Worm (Caenorhabditis elegans) whole organism, mixed stage, embryonic: Measurements from ENCODE around the gene egl-43.

Experiments
- M03D4.4 ChIP-seq: sonication (generic microtip); optimal IDR thresholded peaks from 2 replicates; lab custom pipeline; 2017; ENCODE audit warnings: mild to moderate bottlenecking, missing genetic modification characterization, missing compliant biosample characterization
- bed-3 ChIP-seq: fragments of 200-800 bp; sonication (Bioruptor generic); optimal IDR thresholded peaks from 3 replicates; lab custom pipeline; 2018; ENCODE audit warnings: mild to moderate bottlenecking, missing genetic modification characterization, moderate library complexity, missing compliant biosample characterization
- blmp-1 ChIP-seq: fragments of 150-350 bp; optimal IDR thresholded peaks from 2 replicates; lab custom pipeline; 2014; ENCODE audit warnings: missing biosample characterization, missing genetic modification characterization
- ceh-39 ChIP-seq: fragments of 150-350 bp; optimal IDR thresholded peaks from 2 replicates; lab custom pipeline; 2014; ENCODE audit warnings: missing biosample characterization, missing genetic modification characterization
- ceh-43 ChIP-seq: fragments of 200-800 bp; sonication (Bioruptor generic); optimal IDR thresholded peaks from 2 replicates; lab custom pipeline; 2018; ENCODE audit warnings: mild to moderate bottlenecking, missing genetic modification characterization, moderate library complexity, missing compliant biosample characterization
- ceh-83 ChIP-seq: fragments of 200-800 bp; sonication (Bioruptor generic); optimal IDR thresholded peaks from 2 replicates; lab custom pipeline; 2018; ENCODE audit warnings: mild to moderate bottlenecking, missing genetic modification characterization, missing compliant biosample characterization
- ces-1 ChIP-seq: fragments of 150-350 bp; optimal IDR thresholded peaks from 2 replicates; lab custom pipeline; 2014; ENCODE audit warnings: missing biosample characterization, missing genetic modification reagents, missing genetic modification characterization
- cnd-1 ChIP-seq: fragments of 200-800 bp; sonication (Bioruptor generic); optimal IDR thresholded peaks from 2 replicates; lab custom pipeline; 2018; ENCODE audit warnings: mild to moderate bottlenecking, missing genetic modification characterization, missing compliant biosample characterization
- drap-1 ChIP-seq: fragments of 200-800 bp; sonication (Bioruptor generic); optimal IDR thresholded peaks from 3 replicates; lab custom pipeline; 2018; ENCODE audit warnings: mild to moderate bottlenecking, missing genetic modification characterization, missing compliant biosample characterization
- elt-3 ChIP-seq: fragments of 150-350 bp; optimal IDR thresholded peaks from 2 replicates; lab custom pipeline; 2014; ENCODE audit warnings: missing biosample characterization, missing genetic modification characterization
- flh-1 ChIP-seq: fragments of 200-800 bp; sonication (Bioruptor generic); optimal IDR thresholded peaks from 2 replicates; lab custom pipeline; 2018; ENCODE audit warnings: mild to moderate bottlenecking, missing genetic modification characterization, moderate library complexity, missing compliant biosample characterization
- ham-2 ChIP-seq: fragments of 200-800 bp; sonication (Bioruptor generic); optimal IDR thresholded peaks from 2 replicates; lab custom pipeline; 2018; ENCODE audit warnings: mild to moderate bottlenecking, missing genetic modification characterization, missing compliant biosample characterization
- hlh-1 ChIP-seq: fragments of 150-350 bp; optimal IDR thresholded peaks from 2 replicates; lab custom pipeline; 2014; ENCODE audit warnings: missing biosample characterization, missing genetic modification reagents, missing genetic modification characterization
- lin-13 ChIP-seq: fragments of 150-350 bp; optimal IDR thresholded peaks from 2 replicates; lab custom pipeline; 2014; ENCODE audit warnings: missing biosample characterization, missing genetic modification characterization
- lin-32 ChIP-seq: fragments of 200-800 bp; sonication (Bioruptor generic); optimal IDR thresholded peaks from 2 replicates; lab custom pipeline; 2018; ENCODE audit warnings: mild to moderate bottlenecking, missing genetic modification characterization, missing compliant biosample characterization
- mab-5 ChIP-seq: fragments of 150-350 bp; optimal IDR thresholded peaks from 2 replicates; lab custom pipeline; 2014; ENCODE audit warnings: missing biosample characterization, missing genetic modification characterization
- mep-1 ChIP-seq: fragments of 150-350 bp; optimal IDR thresholded peaks from 2 replicates; lab custom pipeline; 2017; ENCODE audit warnings: missing biosample characterization, missing genetic modification reagents, missing genetic modification characterization, inconsistent platforms
- nhr-12 ChIP-seq: fragments of 150-350 bp; optimal IDR thresholded peaks from 2 replicates; lab custom pipeline; 2014; ENCODE audit warnings: missing biosample characterization, missing genetic modification characterization
- nhr-2 ChIP-seq: fragments of 150-350 bp; optimal IDR thresholded peaks from 2 replicates; lab custom pipeline; 2014; ENCODE audit warnings: missing biosample characterization, missing genetic modification characterization
- nhr-237 ChIP-seq: fragments of 150-350 bp; optimal IDR thresholded peaks from 2 replicates; lab custom pipeline; 2014; ENCODE audit warnings: missing biosample characterization, missing genetic modification characterization
- nhr-28 ChIP-seq: fragments of 150-350 bp; optimal IDR thresholded peaks from 2 replicates; lab custom pipeline; 2014; ENCODE audit warnings: missing biosample characterization, missing genetic modification characterization
- nhr-76 ChIP-seq: sonication (generic microtip); optimal IDR thresholded peaks from 2 replicates; lab custom pipeline; 2017; ENCODE audit warnings: missing biosample characterization, missing genetic modification characterization
- pha-4 ChIP-seq: fragments of 150-350 bp; optimal IDR thresholded peaks from 2 replicates; lab custom pipeline; 2018; ENCODE audit warnings: missing biosample characterization, missing genetic modification reagents, missing genetic modification characterization
- sem-2 ChIP-seq: fragments of 200-800 bp; sonication (Bioruptor generic); optimal IDR thresholded peaks from 2 replicates; lab custom pipeline; 2018; ENCODE audit warnings: mild to moderate bottlenecking, missing genetic modification characterization, missing compliant biosample characterization
- snpc-4 ChIP-seq: fragments of 150-350 bp; optimal IDR thresholded peaks from 2 replicates; lab custom pipeline; 2014; ENCODE audit warnings: missing biosample characterization, missing genetic modification characterization
- sptf-1 ChIP-seq: sonication (generic microtip); optimal IDR thresholded peaks from 2 replicates; lab custom pipeline; 2017; ENCODE audit warnings: mild to moderate bottlenecking, missing genetic modification characterization, moderate library complexity, missing compliant biosample characterization
- tbx-8 ChIP-seq: fragments of 200-800 bp; sonication (Bioruptor generic); optimal IDR thresholded peaks from 2 replicates; lab custom pipeline; 2018; ENCODE audit warnings: mild to moderate bottlenecking, missing genetic modification characterization, moderate library complexity, missing compliant biosample characterization
- unc-39 ChIP-seq: fragments of 150-350 bp; optimal IDR thresholded peaks from 2 replicates; lab custom pipeline; 2014; ENCODE audit warnings: missing biosample characterization, missing genetic modification characterization
- unc-62 ChIP-seq: fragments of 150-350 bp; optimal IDR thresholded peaks from 2 replicates; lab custom pipeline; 2014; ENCODE audit warnings: missing biosample characterization, missing genetic modification reagents, missing genetic modification characterization
- zip-8 ChIP-seq: fragments of 150-350 bp; optimal IDR thresholded peaks from 2 replicates; lab custom pipeline; 2014; ENCODE audit warnings: missing biosample characterization, missing genetic modification characterization

The egl-43 gene

DNA sequence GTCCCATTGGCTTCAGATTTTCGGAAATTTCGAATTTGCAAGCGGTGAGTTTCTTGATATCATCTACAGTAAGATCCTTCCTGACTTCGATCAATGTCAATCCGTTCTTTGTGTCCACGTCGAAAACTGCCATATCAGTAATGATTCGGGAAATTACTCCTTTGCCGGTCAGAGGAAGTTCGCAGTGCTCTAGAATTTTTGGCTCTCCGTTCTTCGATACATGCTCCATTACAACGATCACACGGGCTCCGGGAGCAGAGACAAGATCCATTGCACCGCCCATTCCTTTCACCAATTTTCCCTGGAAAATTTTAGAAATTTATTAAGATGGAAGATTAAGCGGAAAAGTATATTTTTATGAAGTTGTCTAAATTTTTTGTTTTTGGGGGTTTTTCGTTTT is 20.4 kb upstream of the egl-43 start:
- TF ChIP-seq tbx-8: no peak
- TF ChIP-seq drap-1 (GFP tag; lab: Kevin White, UChicago): no peak
- TF ChIP-seq unc-39 (tag; lab: Kevin White, UChicago): no peak
- TF ChIP-seq nhr-237 (tag; lab: Kevin White, UChicago): no peak
- no peak for TF ChIP-seq M03D4.4 (tag; lab: Kevin White, UChicago)
- no peak for TF ChIP-seq blmp-1 (tag; lab: Kevin White, UChicago)
- TF ChIP-seq lin-13 (tag; lab: Kevin White, UChicago): no peak
- TF ChIP-seq nhr-76 (tag; lab: Kevin White, UChicago): no peak
- no peak for TF ChIP-seq bed-3
- TF ChIP-seq mep-1 (tag; lab: Kevin White, UChicago): no peak
- no peak for TF ChIP-seq lin-32 (GFP tag; lab: Kevin White, UChicago)
- no peak for TF ChIP-seq snpc-4 (tag; lab: Kevin White, UChicago)
- TF ChIP-seq zip-8 (tag; lab: Kevin White, UChicago): no peak
- no peak for TF ChIP-seq nhr-2
- TF ChIP-seq nhr-28 (tag; lab: Kevin White, UChicago): no peak
- TF ChIP-seq cnd-1 (tag; lab: Kevin White, UChicago): no peak
- TF ChIP-seq nhr-12 (tag; lab: Kevin White, UChicago): no peak
- no peak for TF ChIP-seq mab-5 (tag; lab: Kevin White, UChicago)
- TF ChIP-seq sem-2 (GFP tag; lab: Kevin White, UChicago): no peak
- no peak for TF ChIP-seq ces-1

- TF ChIP-seq nhr-12 (tag; lab: Kevin White, UChicago) (no peak), nhr-76 (tag; lab: Kevin White, UChicago) (no peak), flh-1 (GFP tag; lab: Kevin White, UChicago) (no peak), sptf-1 (tag; lab: Kevin White, UChicago) (no peak), mep-1 (tag; lab: Kevin White, UChicago) (no peak), elt-3 (tag; lab: Kevin White, UChicago) (no peak), drap-1 (GFP tag; lab: Kevin White, UChicago) (no peak), bed-3 (no peak), ceh-83 (GFP tag; lab: Kevin White, UChicago) (no peak), pha-4 (tag; lab: Kevin White, UChicago) (no peak), nhr-2 (no peak), lin-13 (tag; lab: Kevin White, UChicago) (no peak), ham-2 (GFP tag; lab: Kevin White, UChicago) (no peak), sem-2 (GFP tag; lab: Kevin White, UChicago) (no peak), ceh-39 (no peak)
- TF ChIP-seq, all 35 proteins: peak for 0
These were observed 19.9 kb upstream of the egl-43 start for ce11 chrII:9935044-9935599.

ce11 chrII:9935664-9936063 is 19.3 kb upstream of the egl-43 start:
- TF ChIP-seq ham-2 (GFP tag; lab: Kevin White, UChicago) (no peak), zip-8 (tag; lab: Kevin White, UChicago) (no peak), unc-62 (GFP tag; lab: Kevin White, UChicago) (no peak), mep-1 (tag; lab: Kevin White, UChicago) (no peak), lin-13 (tag; lab: Kevin White, UChicago) (no peak)

DNA sequence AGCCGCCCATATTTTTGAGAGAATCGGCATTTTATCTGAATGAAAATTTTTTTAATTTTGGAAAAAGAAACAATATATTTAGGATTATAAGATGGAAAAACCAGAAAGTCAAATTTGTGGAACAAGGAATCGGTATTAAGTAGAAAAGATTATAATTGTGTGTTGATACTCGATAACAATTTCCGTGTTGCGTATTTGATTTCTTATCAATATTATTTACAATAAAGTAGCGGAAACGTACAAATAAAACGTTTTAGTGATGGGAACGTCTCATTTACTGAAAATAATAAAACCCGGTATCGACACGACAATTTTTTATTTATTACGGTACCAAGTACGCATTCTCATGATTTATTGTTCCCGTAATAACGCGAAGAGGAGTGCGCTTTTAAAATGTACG is 18.1 kb upstream of the egl-43 start, which contains the start of gene C05C10.3:
Gene C05C10.3 (minus strand): TSS at position 35 of the 400 bp plus-strand sequence.
- no peak for TF ChIP-seq nhr-237 (tag; lab: Kevin White, UChicago)
- no peak for TF ChIP-seq drap-1 (GFP tag; lab: Kevin White, UChicago)
- TF ChIP-seq sptf-1 (tag; lab: Kevin White, UChicago): no peak
- no peak for TF ChIP-seq ceh-43 (GFP tag; lab: Kevin White, UChicago)

DNA sequence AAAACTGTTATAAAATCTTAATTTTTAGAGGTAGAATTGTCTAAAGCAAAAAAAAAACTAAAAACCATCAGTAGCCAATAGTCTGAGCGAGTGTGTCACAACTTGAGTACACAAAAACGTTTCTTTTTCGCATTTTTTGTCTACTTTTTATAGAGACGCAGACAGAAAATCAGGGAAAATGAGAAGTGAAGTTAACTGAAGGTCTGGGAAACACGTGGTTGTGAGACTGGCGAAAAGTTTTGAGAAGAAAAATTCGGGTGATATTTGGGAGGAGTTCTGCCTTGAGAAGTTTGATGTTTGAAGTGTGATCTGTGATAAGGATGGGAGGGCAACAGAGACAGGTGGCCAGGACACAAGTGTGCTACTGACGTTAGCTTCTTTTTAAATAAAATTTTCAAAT is 17.4 kb upstream of the egl-43 start:
- no peak for TF ChIP-seq bed-3
- TF ChIP-seq cnd-1 (tag; lab: Kevin White, UChicago): no peak
- TF ChIP-seq pha-4 (tag; lab: Kevin White, UChicago): no peak
- no peak for TF ChIP-seq lin-32 (GFP tag; lab: Kevin White, UChicago)
- peak; percentile 38 for TF ChIP-seq hlh-1 (tag; lab: Kevin White, UChicago)
- TF ChIP-seq nhr-237 (tag; lab: Kevin White, UChicago): no peak
